Worm (Caenorhabditis elegans): ENCODE results near the gene nep-9.

nep-9 gene

ce11 chrII:3425433-3425832, 26.3 kb upstream of the nep-9 start, which contains the start of gene nep-11:
TSS of gene nep-11 (minus strand) at chrII:3425533.
- TF ChIP-seq nhr-21 (tag; optimal IDR thresholded peaks at IDR 0.05) (no peak), mdl-1 (tag; optimal IDR thresholded peaks at IDR 0.05) (no peak), elt-3 (tag; optimal IDR thresholded peaks at IDR 0.05) (no peak), peb-1 (tag; optimal IDR thresholded peaks at IDR 0.05) (no peak)

ce11 chrII:3422938-3423337, 23.8 kb upstream of the nep-9 start:
- no peak for TF ChIP-seq alr-1 (tag; optimal IDR thresholded peaks at IDR 0.05)
- no peak for TF ChIP-seq ztf-1 (GFP tag; conservative IDR thresholded peaks at IDR 0.05)
- TF ChIP-seq ceh-16 (tag; optimal IDR thresholded peaks at IDR 0.05) = no peak
- no peak for TF ChIP-seq nhr-129 (tag; optimal IDR thresholded peaks at IDR 0.05)
- no peak for TF ChIP-seq lin-39 (tag; optimal IDR thresholded peaks at IDR 0.05)
- TF ChIP-seq lsy-2 (tag; optimal IDR thresholded peaks at IDR 0.05) = no peak
- TF ChIP-seq nhr-10 (tag; optimal IDR thresholded peaks at IDR 0.05) = no peak
- TF ChIP-seq egl-27 (tag; optimal IDR thresholded peaks at IDR 0.05) = no peak
- TF ChIP-seq sma-9 (GFP tag; optimal IDR thresholded peaks at IDR 0.05) = no peak
- no peak for TF ChIP-seq sma-9 (tag; optimal IDR thresholded peaks at IDR 0.05)
- no peak for TF ChIP-seq nhr-6 (tag; optimal IDR thresholded peaks at IDR 0.05)
- no peak for TF ChIP-seq C34F6.9 (tag; optimal IDR thresholded peaks at IDR 0.05)
- no peak for TF ChIP-seq nhr-12 (tag; optimal IDR thresholded peaks at IDR 0.05)

ce11 chrII:3416528-3416927, 17.4 kb upstream of the nep-9 start, which contains the start of gene nep-6:
TSS of gene nep-6 (plus strand) at chrII:3416828.
- TF ChIP-seq skn-1 (tag; optimal IDR thresholded peaks at IDR 0.05) (no peak), fos-1 (tag; optimal IDR thresholded peaks at IDR 0.05) (no peak), elt-1 (tag; optimal IDR thresholded peaks at IDR 0.05) (no peak), unc-55 (GFP tag; optimal IDR thresholded peaks at IDR 0.05) (no peak)

ce11 chrII:3414383-3414910, 15.3 kb upstream of the nep-9 start, which contains the start of the genes F18A12.7 and F18A12.2:
TSS of gene F18A12.7 (minus strand) at chrII:3414483.
TSS of gene F18A12.2 (plus strand) at chrII:3414860.
- TF ChIP-seq ceh-16 (tag; optimal IDR thresholded peaks at IDR 0.05) (no peak), aly-2 (tag; optimal IDR thresholded peaks at IDR 0.05) (no peak)

ce11 chrII:3403535-3403934, 4.4 kb upstream of the nep-9 start, which contains the start of gene nep-8:
TSS of gene nep-8 (plus strand) at chrII:3403835.
- TF ChIP-seq lin-13 (GFP tag; optimal IDR thresholded peaks at IDR 0.05) (no peak), ama-1 (optimal IDR thresholded peaks at IDR 0.05) (no peak), nhr-25 (tag; optimal IDR thresholded peaks at IDR 0.05) (no peak), snpc-4 (tag; optimal IDR thresholded peaks at IDR 0.05) (no peak), aly-2 (tag; optimal IDR thresholded peaks at IDR 0.05) (no peak), peb-1 (tag; optimal IDR thresholded peaks at IDR 0.05) (no peak), nhr-11 (tag; optimal IDR thresholded peaks at IDR 0.05) (no peak), dmd-4 (tag; optimal IDR thresholded peaks at IDR 0.05) (no peak), C34F6.9 (tag; optimal IDR thresholded peaks at IDR 0.05) (no peak), unc-55 (GFP tag; optimal IDR thresholded peaks at IDR 0.05) (no peak), lsy-2 (tag; optimal IDR thresholded peaks at IDR 0.05) (no peak), gmeb-1 (tag; optimal IDR thresholded peaks at IDR 0.05) (no peak), nhr-129 (tag; optimal IDR thresholded peaks at IDR 0.05) (no peak), unc-39 (tag; optimal IDR thresholded peaks at IDR 0.05) (no peak), crh-2 (tag; optimal IDR thresholded peaks at IDR 0.05) (no peak), nhr-77 (tag; optimal IDR thresholded peaks at IDR 0.05) (no peak), egl-27 (tag; optimal IDR thresholded peaks at IDR 0.05) (no peak), nhr-12 (tag; optimal IDR thresholded peaks at IDR 0.05) (no peak), blmp-1 (tag; optimal IDR thresholded peaks at IDR 0.05; ENCODE audit: insufficient read depth) (no peak)

- TF ChIP-seq sma-3 (GFP tag; optimal IDR thresholded peaks at IDR 0.05) (no peak), elt-1 (tag; optimal IDR thresholded peaks at IDR 0.05) (no peak), nhr-129 (tag; optimal IDR thresholded peaks at IDR 0.05) (no peak), ceh-82 (tag; optimal IDR thresholded peaks at IDR 0.05) (no peak), nhr-25 (tag; optimal IDR thresholded peaks at IDR 0.05) (no peak), mdl-1 (tag; optimal IDR thresholded peaks at IDR 0.05) (no peak), Y55F3AM.14 (GFP tag; optimal IDR thresholded peaks at IDR 0.05) (no peak), mab-5 (tag; optimal IDR thresholded peaks at IDR 0.05) (no peak), nhr-10 (tag; optimal IDR thresholded peaks at IDR 0.05) (no peak)
These were observed 3.7 kb upstream of the nep-9 start, which contains the start of gene nep-10 for ce11 chrII:3402854-3403253. TSS of gene nep-10 (minus strand) at chrII:3402954.
